Worm (Caenorhabditis elegans) whole organism, L4/young adult: ENCODE results near the gene mnat-1.

Experiments used
- W03F9.2 ChIP-seq: fragments of 150-350 bp; optimal IDR thresholded peaks from 2 replicates; lab custom pipeline; 2014; ENCODE audit warnings: missing biosample characterization, missing genetic modification characterization
- dao-5 ChIP-seq: sonication (generic microtip); optimal IDR thresholded peaks from 2 replicates; lab custom pipeline; 2016; ENCODE audit warnings: missing genotype, missing genetic modification characterization, moderate library complexity, missing compliant biosample characterization
- him-1 ChIP-seq: sonication (generic microtip); optimal IDR thresholded peaks from 2 replicates; lab custom pipeline; 2016; ENCODE audit warnings: missing genotype, missing genetic modification reagents, missing genetic modification characterization, missing compliant biosample characterization

The mnat-1 gene

ce11 chrII:2478543-2478942 is at the start of gene mnat-1:
Gene mnat-1 (minus strand): TSS chrII:2478643.
- TF ChIP-seq W03F9.2 (no peak), dao-5 (tag; lab: Kevin White, UChicago) (no peak), him-1 (tag; lab: Kevin White, UChicago) (no peak)

- TF ChIP-seq him-1 (tag; lab: Kevin White, UChicago) (no peak), W03F9.2 (no peak), dao-5 (tag; lab: Kevin White, UChicago) (no peak)
Measured at ce11 chrII:2526887-2527286, 48.4 kb upstream of the mnat-1 start.

- TF ChIP-seq W03F9.2 (no peak), him-1 (tag; lab: Kevin White, UChicago) (no peak), dao-5 (tag; lab: Kevin White, UChicago) (no peak)
Measured at ce11 chrII:2525652-2526051, 47.2 kb upstream of the mnat-1 start.

- no peak for TF ChIP-seq dao-5 (tag; lab: Kevin White, UChicago)
- TF ChIP-seq him-1 (tag; lab: Kevin White, UChicago): no peak
- no peak for TF ChIP-seq W03F9.2
Measured at ce11 chrII:2521960-2522359, 43.5 kb upstream of the mnat-1 start, which contains the start of gene bath-13. Gene bath-13 (minus strand): TSS chrII:2522060.

ce11 chrII:2518487-2518886 is 40.0 kb upstream of the mnat-1 start:
- TF ChIP-seq dao-5 (tag; lab: Kevin White, UChicago) (no peak), W03F9.2 (no peak), him-1 (tag; lab: Kevin White, UChicago) (no peak)

- TF ChIP-seq him-1 (tag; lab: Kevin White, UChicago): no peak
- TF ChIP-seq dao-5 (tag; lab: Kevin White, UChicago): no peak
- no peak for TF ChIP-seq W03F9.2
Measured at ce11 chrII:2504431-2504928, 26.0 kb upstream of the mnat-1 start, which contains the start of gene gbas-1. Gene gbas-1 (plus strand): TSS chrII:2504878.

ce11 chrII:2503703-2504430 is 25.4 kb upstream of the mnat-1 start:
- TF ChIP-seq W03F9.2 (no peak), him-1 (tag; lab: Kevin White, UChicago) (no peak), dao-5 (tag; lab: Kevin White, UChicago) (no peak)

- TF ChIP-seq W03F9.2 (no peak), dao-5 (tag; lab: Kevin White, UChicago) (no peak)
Measured at ce11 chrII:2488386-2488785, 9.9 kb upstream of the mnat-1 start, which contains the start of gene F53G2.1. Gene F53G2.1 (plus strand): TSS chrII:2488686.

- no peak for TF ChIP-seq him-1 (tag; lab: Kevin White, UChicago)
- no peak for TF ChIP-seq dao-5 (tag; lab: Kevin White, UChicago)
- no peak for TF ChIP-seq W03F9.2
Measured at ce11 chrII:2483507-2483906, 5.1 kb upstream of the mnat-1 start, which contains the start of gene F53G2.13. Gene F53G2.13 (plus strand): TSS chrII:2483807.

- TF ChIP-seq dao-5 (tag; lab: Kevin White, UChicago) (no peak), W03F9.2 (no peak), him-1 (tag; lab: Kevin White, UChicago) (no peak)
Measured at ce11 chrII:2481621-2482020, 3.2 kb upstream of the mnat-1 start, which contains the start of gene F53G2.2. Gene F53G2.2 (plus strand): TSS chrII:2481921.

- TF ChIP-seq him-1 (tag; lab: Kevin White, UChicago): no peak
- no peak for TF ChIP-seq dao-5 (tag; lab: Kevin White, UChicago)
- no peak for TF ChIP-seq W03F9.2
Measured at ce11 chrII:2480099-2480498, 1.7 kb upstream of the mnat-1 start, which contains the start of gene F53G2.3. Gene F53G2.3 (plus strand): TSS chrII:2480399.

- TF ChIP-seq W03F9.2 (no peak), him-1 (tag; lab: Kevin White, UChicago) (no peak), dao-5 (tag; lab: Kevin White, UChicago) (no peak)
Measured at ce11 chrII:2479047-2479446, 604 bp upstream of the mnat-1 start, which contains the start of gene F53G2.12. Gene F53G2.12 (minus strand): TSS chrII:2479090.

ce11 chrII:2473270-2473669 is 5.2 kb downstream of the mnat-1 start, which contains the start of gene tsr-1:
Gene tsr-1 (minus strand): TSS chrII:2473370.
- TF ChIP-seq him-1 (tag; lab: Kevin White, UChicago): no peak
- no peak for TF ChIP-seq W03F9.2
- TF ChIP-seq dao-5 (tag; lab: Kevin White, UChicago): no peak

ce11 chrII:2468885-2469284 is 9.6 kb downstream of the mnat-1 start:
- TF ChIP-seq dao-5 (tag; lab: Kevin White, UChicago) (no peak), him-1 (tag; lab: Kevin White, UChicago) (no peak), W03F9.2 (no peak)
